Fruit fly (Drosophila melanogaster) whole organism, pupa: ENCODE results near the gene CG17186.

ENCODE experiments used
- CG10348 ChIP-seq: fragments of 200-800 bp; sonication (Bioruptor generic); IDR thresholded peaks from 2 replicates; pipeline ENCODE4 v1.3.6; 2022; ENCODE audit warnings: missing biosample characterization, missing genetic modification characterization
- CG13204 ChIP-seq: fragments of 200-800 bp; sonication (Bioruptor generic); optimal IDR thresholded peaks from 2 replicates; lab custom pipeline; 2018; ENCODE audit warnings: missing biosample characterization, mild to moderate bottlenecking, missing genetic modification characterization, moderate library complexity
- CG14655 ChIP-seq: fragments of 200-800 bp; sonication (Bioruptor generic); optimal IDR thresholded peaks from 3 replicates; lab custom pipeline; 2017; ENCODE audit warnings: mild to moderate bottlenecking, missing biosample characterization, missing genetic modification reagents, missing genetic modification characterization
- CG17806 ChIP-seq: fragments of 200-800 bp; sonication (Bioruptor generic); optimal IDR thresholded peaks from 2 replicates; lab custom pipeline; 2018; ENCODE audit warnings: missing biosample characterization, mild to moderate bottlenecking, missing genetic modification characterization, moderate library complexity
- CG34367 ChIP-seq: fragments of 200-800 bp; sonication (Bioruptor generic); optimal IDR thresholded peaks from 2 replicates; lab custom pipeline; 2018; ENCODE audit warnings: missing biosample characterization, mild to moderate bottlenecking, missing genetic modification characterization
- CG8159 ChIP-seq: fragments of 200-800 bp; sonication (Bioruptor generic); optimal IDR thresholded peaks from 3 replicates; lab custom pipeline; 2018; ENCODE audit warnings: missing biosample characterization, mild to moderate bottlenecking, missing genetic modification characterization, moderate library complexity
- D1 ChIP-seq: fragments of 200-800 bp; sonication (Bioruptor generic); optimal IDR thresholded peaks from 2 replicates; lab custom pipeline; 2018; ENCODE audit warnings: missing biosample characterization, mild to moderate bottlenecking, missing genetic modification characterization, moderate library complexity
- Pif1A ChIP-seq: fragments of 200-800 bp; sonication (Bioruptor generic); optimal IDR thresholded peaks from 3 replicates; lab custom pipeline; 2016; ENCODE audit warnings: missing biosample characterization, missing genetic modification characterization
- Pif1B ChIP-seq: fragments of 200-800 bp; sonication (Bioruptor generic); optimal IDR thresholded peaks from 3 replicates; lab custom pipeline; 2016; ENCODE audit warnings: missing biosample characterization, missing genetic modification characterization
- gl ChIP-seq: fragments of 200-800 bp; sonication (Bioruptor generic); optimal IDR thresholded peaks from 2 replicates; lab custom pipeline; 2018; ENCODE audit warnings: missing biosample characterization, mild to moderate bottlenecking, missing genetic modification characterization
- rn ChIP-seq: fragments of 200-800 bp; sonication (Bioruptor generic); IDR thresholded peaks from 2 replicates; pipeline ENCODE4 v1.3.6; 2022; ENCODE audit warnings: missing biosample characterization, missing genetic modification characterization

- TF ChIP-seq rn (GFP tag; lab: Robert Waterston, UW) (no peak), CG13204 (GFP tag; lab: Kevin White, UChicago) (peak; percentile 40), gl (peak; percentile 60), CG8159 (tag; lab: Kevin White, UChicago) (peak; percentile 36), CG10348 (GFP tag; lab: Robert Waterston, UW) (no peak), Pif1A (GFP tag; lab: Kevin White, UChicago) (peak; percentile 23), CG34367 (tag; lab: Kevin White, UChicago) (no peak), D1 (tag; lab: Kevin White, UChicago) (no peak), CG14655 (no peak), Pif1B (GFP tag; lab: Kevin White, UChicago) (peak; percentile 46), CG17806 (tag; lab: Kevin White, UChicago) (peak; percentile 19)
Measured at dm6 chr3R:19875118-19875887, 2.0 kb downstream of the CG17186 start, which contains the start of gene Mrp5.
